Fruit fly (Drosophila melanogaster) whole organism, pupa: ENCODE measurements around the gene gd.

Experiments
- CG10348 ChIP-seq: fragments of 200-800 bp; sonication (Bioruptor generic); IDR thresholded peaks from 2 replicates; pipeline ENCODE4 v1.3.6; 2022; ENCODE audit warnings: missing biosample characterization, missing genetic modification characterization
- CG12605 ChIP-seq: fragments of 200-800 bp; sonication (Bioruptor generic); IDR thresholded peaks from 2 replicates; pipeline ENCODE4 v1.3.6; 2022; ENCODE audit warnings: missing biosample characterization, missing genetic modification characterization
- CG13204 ChIP-seq: fragments of 200-800 bp; sonication (Bioruptor generic); optimal IDR thresholded peaks from 2 replicates; lab custom pipeline; 2018; ENCODE audit warnings: missing biosample characterization, mild to moderate bottlenecking, missing genetic modification characterization, moderate library complexity
- CG14655 ChIP-seq: fragments of 200-800 bp; sonication (Bioruptor generic); optimal IDR thresholded peaks from 3 replicates; lab custom pipeline; 2017; ENCODE audit warnings: mild to moderate bottlenecking, missing biosample characterization, missing genetic modification reagents, missing genetic modification characterization
- CG15710 ChIP-seq: fragments of 200-800 bp; sonication (Bioruptor generic); optimal IDR thresholded peaks from 2 replicates; lab custom pipeline; 2018; ENCODE audit warnings: missing biosample characterization, mild to moderate bottlenecking, missing genetic modification characterization, moderate library complexity
- CG17806 ChIP-seq: fragments of 200-800 bp; sonication (Bioruptor generic); optimal IDR thresholded peaks from 2 replicates; lab custom pipeline; 2018; ENCODE audit warnings: missing biosample characterization, mild to moderate bottlenecking, missing genetic modification characterization, moderate library complexity
- CG32121 ChIP-seq: fragments of 200-800 bp; sonication (Bioruptor generic); IDR thresholded peaks from 2 replicates; pipeline ENCODE4 v1.3.6; 2022; ENCODE audit warnings: missing biosample characterization, missing genetic modification characterization
- CG34367 ChIP-seq: fragments of 200-800 bp; sonication (Bioruptor generic); optimal IDR thresholded peaks from 2 replicates; lab custom pipeline; 2018; ENCODE audit warnings: missing biosample characterization, mild to moderate bottlenecking, missing genetic modification characterization
- CG4496 ChIP-seq: fragments of 200-800 bp; sonication (Bioruptor generic); IDR thresholded peaks from 3 replicates; pipeline ENCODE4 v1.3.6; 2022; ENCODE audit warnings: missing biosample characterization, missing genetic modification characterization
- CG8159 ChIP-seq: fragments of 200-800 bp; sonication (Bioruptor generic); optimal IDR thresholded peaks from 3 replicates; lab custom pipeline; 2018; ENCODE audit warnings: missing biosample characterization, mild to moderate bottlenecking, missing genetic modification characterization, moderate library complexity
- CG8301 ChIP-seq: fragments of 200-800 bp; sonication (Bioruptor generic); optimal IDR thresholded peaks from 2 replicates; lab custom pipeline; 2018; ENCODE audit warnings: missing biosample characterization, mild to moderate bottlenecking, missing genetic modification characterization
- CG9948 ChIP-seq: fragments of 200-800 bp; sonication (Bioruptor generic); optimal IDR thresholded peaks from 2 replicates; lab custom pipeline; 2018; ENCODE audit warnings: missing biosample characterization, mild to moderate bottlenecking, missing genetic modification characterization, moderate library complexity
- D1 ChIP-seq: fragments of 200-800 bp; sonication (Bioruptor generic); optimal IDR thresholded peaks from 2 replicates; lab custom pipeline; 2018; ENCODE audit warnings: missing biosample characterization, mild to moderate bottlenecking, missing genetic modification characterization, moderate library complexity
- EcR ChIP-seq: fragments of 200-800 bp; sonication (Bioruptor generic); optimal IDR thresholded peaks from 3 replicates; lab custom pipeline; 2019; ENCODE audit warnings: missing biosample characterization, missing genetic modification characterization, mild to moderate bottlenecking, moderate library complexity, missing genetic modification reagents
- Ets98B ChIP-seq: fragments of 200-800 bp; sonication (Bioruptor generic); IDR thresholded peaks from 2 replicates; pipeline ENCODE4 v1.3.6; 2022; ENCODE audit warnings: missing biosample characterization, missing genetic modification characterization
- Pif1A ChIP-seq: fragments of 200-800 bp; sonication (Bioruptor generic); optimal IDR thresholded peaks from 3 replicates; lab custom pipeline; 2016; ENCODE audit warnings: missing biosample characterization, missing genetic modification characterization
- Pif1B ChIP-seq: fragments of 200-800 bp; sonication (Bioruptor generic); optimal IDR thresholded peaks from 3 replicates; lab custom pipeline; 2016; ENCODE audit warnings: missing biosample characterization, missing genetic modification characterization
- Snoo ChIP-seq: fragments of 200-800 bp; sonication (Bioruptor generic); optimal IDR thresholded peaks from 3 replicates; lab custom pipeline; 2017; ENCODE audit warnings: missing biosample characterization, mild to moderate bottlenecking, missing genetic modification characterization, inconsistent platforms
- fd96Ca ChIP-seq: fragments of 200-800 bp; sonication (Bioruptor generic); IDR thresholded peaks from 3 replicates; pipeline ENCODE4 v1.3.6; 2022; ENCODE audit warnings: missing biosample characterization, missing genetic modification characterization
- gl ChIP-seq: fragments of 200-800 bp; sonication (Bioruptor generic); optimal IDR thresholded peaks from 2 replicates; lab custom pipeline; 2018; ENCODE audit warnings: missing biosample characterization, mild to moderate bottlenecking, missing genetic modification characterization
- rn ChIP-seq: fragments of 200-800 bp; sonication (Bioruptor generic); IDR thresholded peaks from 2 replicates; pipeline ENCODE4 v1.3.6; 2022; ENCODE audit warnings: missing biosample characterization, missing genetic modification characterization

gd gene

DNA sequence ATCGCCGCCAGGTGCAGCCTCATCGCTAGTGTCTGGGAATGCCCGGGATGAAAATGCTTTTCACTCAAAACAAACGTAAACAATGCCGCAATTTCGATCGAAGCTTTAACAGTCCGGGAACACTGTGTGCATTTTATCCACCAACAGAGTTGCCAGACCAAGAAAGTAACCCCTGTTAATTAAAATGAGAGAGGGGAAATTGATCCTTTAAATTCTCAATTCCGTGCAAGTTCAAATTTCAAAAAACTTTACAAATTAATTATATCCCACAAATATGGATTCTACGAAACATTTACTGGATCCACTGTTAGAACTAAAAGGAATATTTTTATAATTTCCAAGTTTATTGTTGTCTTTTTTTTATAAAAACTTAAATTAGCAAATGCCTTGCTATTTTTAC, at the start of gene gd:
Gene gd, minus strand, starts transcription at position 101 of the 400 bp plus-strand sequence.
- TF ChIP-seq Pif1B (GFP tag; lab: Kevin White, UChicago) (no peak), Pif1A (GFP tag; lab: Kevin White, UChicago) (no peak), CG32121 (GFP tag; lab: Robert Waterston, UW) (no peak), Snoo (tag; lab: Kevin White, UChicago) (no peak), EcR (GFP tag; lab: Kevin White, UChicago) (no peak), CG34367 (tag; lab: Kevin White, UChicago) (no peak), CG17806 (tag; lab: Kevin White, UChicago) (no peak), CG4496 (no peak), CG9948 (tag; lab: Kevin White, UChicago) (no peak), CG8301 (no peak), CG10348 (GFP tag; lab: Robert Waterston, UW) (no peak), CG8159 (tag; lab: Kevin White, UChicago) (no peak), D1 (tag; lab: Kevin White, UChicago) (no peak), gl (no peak), rn (GFP tag; lab: Robert Waterston, UW) (no peak), Ets98B (GFP tag; lab: Robert Waterston, UW) (no peak), fd96Ca (GFP tag; lab: Robert Waterston, UW) (no peak), CG14655 (GFP tag; lab: Kevin White, UChicago) (no peak), CG15710 (tag; lab: Kevin White, UChicago) (no peak), CG12605 (GFP tag; lab: Robert Waterston, UW) (no peak)
- TF ChIP-seq, all 21 proteins: peak for 0

DNA sequence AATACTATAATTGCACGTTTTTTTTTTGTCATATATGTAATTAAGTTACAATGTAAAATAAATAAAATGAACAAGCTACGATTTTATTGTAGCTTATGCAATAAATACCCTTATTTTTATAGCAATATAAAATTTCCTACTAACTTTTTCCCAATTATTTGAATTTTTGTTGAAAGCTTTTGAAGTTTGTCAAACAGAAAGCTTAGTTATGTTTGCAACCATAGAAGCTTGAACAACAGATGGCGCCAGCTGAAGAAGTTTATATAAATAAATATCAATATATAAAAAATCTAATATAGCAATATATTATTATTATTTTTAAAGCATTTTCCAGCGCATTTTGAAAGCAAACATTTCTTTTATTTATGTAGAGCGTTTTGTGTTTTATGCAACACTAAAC, 47.6 kb upstream of the gd start:
- no peak for TF ChIP-seq EcR (GFP tag; lab: Kevin White, UChicago)
- no peak for TF ChIP-seq CG15710 (tag; lab: Kevin White, UChicago)
- no peak for TF ChIP-seq fd96Ca (GFP tag; lab: Robert Waterston, UW)
- TF ChIP-seq CG8301: no peak
- no peak for TF ChIP-seq CG12605 (GFP tag; lab: Robert Waterston, UW)
- no peak for TF ChIP-seq D1 (tag; lab: Kevin White, UChicago)
- no peak for TF ChIP-seq CG14655 (GFP tag; lab: Kevin White, UChicago)
- no peak for TF ChIP-seq CG13204 (GFP tag; lab: Kevin White, UChicago)
- no peak for TF ChIP-seq CG10348 (GFP tag; lab: Robert Waterston, UW)
- TF ChIP-seq CG4496: no peak
- TF ChIP-seq Pif1A (GFP tag; lab: Kevin White, UChicago): no peak
- TF ChIP-seq Pif1B (GFP tag; lab: Kevin White, UChicago): no peak
- no peak for TF ChIP-seq Snoo (tag; lab: Kevin White, UChicago)
- TF ChIP-seq rn (GFP tag; lab: Robert Waterston, UW): no peak
- TF ChIP-seq CG32121 (GFP tag; lab: Robert Waterston, UW): no peak

DNA sequence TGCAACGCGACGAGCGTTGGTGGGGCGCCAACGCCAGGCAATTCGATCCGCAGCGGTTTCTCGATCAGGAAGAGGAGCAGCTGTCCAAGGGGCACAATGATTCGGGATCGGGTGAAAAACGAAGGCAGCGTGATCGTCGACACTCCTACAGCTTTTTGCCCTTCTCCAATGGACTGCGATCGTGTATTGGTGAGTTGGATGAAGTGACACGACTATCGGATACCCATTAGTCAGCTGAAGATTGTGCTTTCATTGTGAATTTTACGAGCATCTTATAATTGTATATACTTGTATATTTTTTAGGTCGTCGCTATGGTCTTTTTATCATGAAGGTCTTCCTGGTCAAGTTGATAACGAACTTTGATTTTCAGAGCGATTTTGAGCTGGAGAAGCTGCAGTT, 47.1 kb upstream of the gd start:
- TF ChIP-seq CG34367 (tag; lab: Kevin White, UChicago) (no peak), CG9948 (tag; lab: Kevin White, UChicago) (no peak), CG8301 (no peak), Pif1A (GFP tag; lab: Kevin White, UChicago) (no peak), CG4496 (no peak), Pif1B (GFP tag; lab: Kevin White, UChicago) (no peak), CG14655 (GFP tag; lab: Kevin White, UChicago) (no peak), EcR (GFP tag; lab: Kevin White, UChicago) (no peak), CG15710 (tag; lab: Kevin White, UChicago) (no peak), D1 (tag; lab: Kevin White, UChicago) (no peak)

DNA sequence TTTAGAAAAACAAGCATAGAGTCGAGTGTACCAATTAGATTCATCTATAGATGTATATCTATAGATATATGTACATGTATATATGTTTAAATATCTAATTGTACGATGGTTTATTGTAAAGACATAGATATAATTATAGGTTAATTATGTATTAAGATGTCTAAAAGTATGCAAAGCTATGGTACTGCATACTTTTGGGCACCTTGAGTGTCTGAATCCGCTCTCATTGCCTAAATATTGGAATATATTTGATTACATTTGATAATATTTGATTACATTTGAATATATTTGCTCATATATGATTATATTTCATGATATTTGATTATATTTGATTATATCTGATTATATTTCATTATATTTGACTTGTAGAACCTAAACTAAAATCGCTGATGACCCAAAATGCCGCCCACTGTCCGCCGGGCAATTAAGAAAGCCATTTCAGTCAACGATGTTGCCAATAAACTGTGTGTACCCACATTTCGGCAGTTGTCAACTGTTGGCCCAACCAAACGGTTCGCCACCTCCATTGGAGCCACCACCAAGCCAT, 44.6 kb upstream of the gd start, which contains the start of gene Cyp318a1:
Gene Cyp318a1, plus strand, starts transcription at position 497 of the 547 bp plus-strand sequence.
- no peak for TF ChIP-seq CG8159 (tag; lab: Kevin White, UChicago)
- TF ChIP-seq CG17806 (tag; lab: Kevin White, UChicago): no peak
- no peak for TF ChIP-seq CG12605 (GFP tag; lab: Robert Waterston, UW)
- TF ChIP-seq CG4496: no peak
- no peak for TF ChIP-seq gl
- no peak for TF ChIP-seq CG10348 (GFP tag; lab: Robert Waterston, UW)
- no peak for TF ChIP-seq D1 (tag; lab: Kevin White, UChicago)
- TF ChIP-seq CG15710 (tag; lab: Kevin White, UChicago): no peak
- TF ChIP-seq EcR (GFP tag; lab: Kevin White, UChicago): no peak
- no peak for TF ChIP-seq fd96Ca (GFP tag; lab: Robert Waterston, UW)

DNA sequence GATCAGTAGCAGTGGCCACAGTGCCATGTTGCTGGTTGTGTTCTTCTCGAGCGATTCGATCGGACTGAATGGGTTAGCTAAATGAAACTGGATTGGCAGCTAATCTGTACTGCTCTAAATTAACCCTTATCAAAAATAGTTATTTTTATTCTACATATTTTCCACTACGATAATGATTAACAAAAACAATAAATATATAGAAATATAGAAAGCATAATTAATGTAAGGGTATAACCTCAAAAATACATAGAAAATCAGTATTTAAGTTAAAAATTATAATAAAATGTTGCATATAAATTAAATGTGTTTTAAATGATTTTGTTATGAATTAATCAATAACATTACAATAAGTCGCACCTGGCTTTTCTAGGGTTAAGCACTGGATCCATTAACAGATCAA, 43.8 kb upstream of the gd start, which contains the start of gene Cyp311a1:
Gene Cyp311a1, minus strand, starts transcription at position 66 of the 400 bp plus-strand sequence.
- TF ChIP-seq Snoo (tag; lab: Kevin White, UChicago): no peak
- TF ChIP-seq CG13204 (GFP tag; lab: Kevin White, UChicago): no peak
- TF ChIP-seq CG15710 (tag; lab: Kevin White, UChicago): no peak
- no peak for TF ChIP-seq CG4496
- no peak for TF ChIP-seq CG34367 (tag; lab: Kevin White, UChicago)
- TF ChIP-seq D1 (tag; lab: Kevin White, UChicago): no peak
